Fruit fly (Drosophila melanogaster): ENCODE results near the gene CG32110.

The CG32110 gene

DNA sequence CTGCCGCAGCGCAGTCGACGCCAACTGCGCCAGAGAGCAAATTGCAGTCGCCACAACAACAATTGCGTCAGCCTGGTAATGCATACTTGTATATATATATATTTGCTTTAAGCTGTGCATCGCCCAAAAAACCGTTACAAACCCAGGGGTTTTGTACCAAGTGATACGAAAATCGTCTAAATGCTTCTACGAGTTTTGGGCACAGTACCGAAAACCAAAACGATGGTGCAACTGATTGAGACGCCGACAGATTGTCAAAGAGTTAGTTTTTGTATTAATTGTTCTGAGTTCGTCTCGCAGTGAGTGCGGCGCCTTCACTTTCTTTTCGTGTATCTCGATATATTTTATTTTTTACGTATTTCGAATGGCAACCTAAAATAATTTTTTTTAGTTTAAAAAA, 6.3 kb downstream of the CG32110 start (continued):
- TF ChIP-seq CG11504 (tag; optimal IDR thresholded peaks at IDR 0.05) (no peak), her (GFP tag; optimal IDR thresholded peaks at IDR 0.05) (no peak), CG13624 (GFP tag; optimal IDR thresholded peaks at IDR 0.05) (no peak), Doc3 (GFP tag; IDR thresholded peaks at IDR 0.05; ENCODE audit: partially characterized antibody) (no peak; the same call in 2 of the 3 replicates), CG1832 (GFP tag; optimal IDR thresholded peaks at IDR 0.05) (no peak), crc (GFP tag; optimal IDR thresholded peaks at IDR 0.05) (no peak), Side (GFP tag; optimal IDR thresholded peaks at IDR 0.05) (no peak), fd64A (GFP tag; optimal IDR thresholded peaks at IDR 0.05) (no peak), zf30C (GFP tag; optimal IDR thresholded peaks at IDR 0.05) (no peak), MTF-1 (GFP tag; optimal IDR thresholded peaks at IDR 0.05; ENCODE audit: borderline replicate concordance) (no peak), unc-4 (GFP tag; IDR thresholded peaks at IDR 0.05; ENCODE audit: partially characterized antibody) (no peak), chinmo (GFP tag; IDR thresholded peaks at IDR 0.05; ENCODE audit: partially characterized antibody) (peak; percentile 78; the same call in 2 of the 4 replicates), sc (optimal IDR thresholded peaks at IDR 0.05) (no peak), sc (GFP tag; optimal IDR thresholded peaks at IDR 0.05) (no peak), ERR (GFP tag; optimal IDR thresholded peaks at IDR 0.05) (no peak), Myb (GFP tag; optimal IDR thresholded peaks at IDR 0.05) (peak; percentile 13), CG4854 (GFP tag; optimal IDR thresholded peaks at IDR 0.05) (no peak), cato (GFP tag; optimal IDR thresholded peaks at IDR 0.05; ENCODE audit: borderline replicate concordance) (no peak), Ada2b (GFP tag; IDR thresholded peaks at IDR 0.05) (no peak), hth (optimal IDR thresholded peaks at IDR 0.05) (no peak), chm (GFP tag; IDR thresholded peaks at IDR 0.05) (no peak), Eip74EF (GFP tag; optimal IDR thresholded peaks at IDR 0.05) (no peak), HmgZ (tag; optimal IDR thresholded peaks at IDR 0.05) (no peak), CG3847 (GFP tag; IDR thresholded peaks at IDR 0.05) (no peak), CG2202 (tag; optimal IDR thresholded peaks at IDR 0.05) (no peak), CG7372 (GFP tag; IDR thresholded peaks at IDR 0.05) (no peak), CkIIα-i1 (GFP tag; IDR thresholded peaks at IDR 0.05) (no peak), CG9932 (GFP tag; IDR thresholded peaks at IDR 0.05) (no peak), kni (GFP tag; optimal IDR thresholded peaks at IDR 0.05) (no peak), Dad (GFP tag; optimal IDR thresholded peaks at IDR 0.05) (no peak), CG8924 (tag; optimal IDR thresholded peaks at IDR 0.05) (no peak), CG10462 (GFP tag; optimal IDR thresholded peaks at IDR 0.05) (no peak), CG6791 (GFP tag; IDR thresholded peaks at IDR 0.05; ENCODE audit: partially characterized antibody) (peak; percentile 84), vnd (GFP tag; IDR thresholded peaks at IDR 0.05; ENCODE audit: partially characterized antibody) (peak; percentile 55; the same call in 2 of the 3 replicates), bcd (GFP tag; optimal IDR thresholded peaks at IDR 0.05) (no peak), CG6689 (GFP tag; IDR thresholded peaks at IDR 0.05) (no peak), CG4282 (GFP tag; optimal IDR thresholded peaks at IDR 0.05) (no peak), ara (GFP tag; IDR thresholded peaks at IDR 0.05) (0 out of 2 replicates have a peak, but pooled peaks have one; percentile 13), Ets97D (GFP tag; optimal IDR thresholded peaks at IDR 0.05) (no peak), kay (GFP tag; optimal IDR thresholded peaks at IDR 0.05) (no peak), CG7357 (GFP tag; IDR thresholded peaks at IDR 0.05) (no peak), HmgD (GFP tag; optimal IDR thresholded peaks at IDR 0.05) (no peak), sima (GFP tag; optimal IDR thresholded peaks at IDR 0.05) (no peak), CG14860 (GFP tag; IDR thresholded peaks at IDR 0.05; ENCODE audit: partially characterized antibody) (peak; percentile 35; the same call in 2 of the 3 replicates), knrl (GFP tag; IDR thresholded peaks at IDR 0.05; ENCODE audit: partially characterized antibody) (peak; percentile 28; the same call in 2 of the 3 replicates), tna (GFP tag; IDR thresholded peaks at IDR 0.05; ENCODE audit: partially characterized antibody) (peak; percentile 50; the same call in 1 of the 2 replicates), Dll (GFP tag; IDR thresholded peaks at IDR 0.05; ENCODE audit: partially characterized antibody) (no peak)

All from whole organism, embryonic.